Worm (Caenorhabditis elegans) whole organism, L2 larva: ENCODE results near the gene ZK1055.6.

Experiments used
- ZK546.5 ChIP-seq: sonication (generic microtip); optimal IDR thresholded peaks from 2 replicates; lab custom pipeline; 2017; ENCODE audit warnings: missing biosample characterization, missing genetic modification characterization
- alr-1 ChIP-seq: fragments of 150-350 bp; optimal IDR thresholded peaks from 2 replicates; lab custom pipeline; 2014; ENCODE audit warnings: missing biosample characterization, missing genetic modification characterization
- ama-1 ChIP-seq: fragments of 150-350 bp; optimal IDR thresholded peaks from 2 replicates; lab custom pipeline; 2018; ENCODE audit warnings: inconsistent platforms
- ceh-16 ChIP-seq: fragments of 150-350 bp; optimal IDR thresholded peaks from 2 replicates; lab custom pipeline; 2014; ENCODE audit warnings: missing biosample characterization, missing genetic modification characterization
- ceh-82 ChIP-seq: fragments of 150-350 bp; optimal IDR thresholded peaks from 2 replicates; lab custom pipeline; 2014; ENCODE audit warnings: missing biosample characterization, missing genetic modification characterization
- egl-27 ChIP-seq: sonication (generic microtip); optimal IDR thresholded peaks from 3 replicates; lab custom pipeline; 2017; ENCODE audit warnings: missing biosample characterization, missing genetic modification reagents, missing genetic modification characterization
- elt-1 ChIP-seq: fragments of 150-350 bp; optimal IDR thresholded peaks from 2 replicates; lab custom pipeline; 2014; ENCODE audit warnings: missing biosample characterization, missing genetic modification characterization
- lin-39 ChIP-seq: fragments of 150-350 bp; optimal IDR thresholded peaks from 2 replicates; lab custom pipeline; 2014; ENCODE audit warnings: missing biosample characterization, missing genetic modification reagents, missing genetic modification characterization
- mbf-1 ChIP-seq: sonication (generic microtip); optimal IDR thresholded peaks from 2 replicates; lab custom pipeline; 2017; ENCODE audit warnings: missing biosample characterization, missing genetic modification characterization
- nhr-10 ChIP-seq: sonication (generic microtip); optimal IDR thresholded peaks from 2 replicates; lab custom pipeline; 2017; ENCODE audit warnings: missing biosample characterization, missing genetic modification characterization
- nhr-11 ChIP-seq: fragments of 150-350 bp; optimal IDR thresholded peaks from 2 replicates; lab custom pipeline; 2014; ENCODE audit warnings: missing biosample characterization, missing genetic modification characterization
- nhr-77 ChIP-seq: fragments of 150-350 bp; optimal IDR thresholded peaks from 2 replicates; lab custom pipeline; 2014; ENCODE audit warnings: missing biosample characterization, missing genetic modification characterization
- skn-1 ChIP-seq: sonication (generic microtip); optimal IDR thresholded peaks from 2 replicates; lab custom pipeline; 2017; ENCODE audit warnings: missing biosample characterization, missing genetic modification characterization
- unc-62 ChIP-seq: fragments of 150-350 bp; optimal IDR thresholded peaks from 2 replicates; lab custom pipeline; 2014; ENCODE audit warnings: missing biosample characterization, missing genetic modification reagents, missing genetic modification characterization

DNA sequence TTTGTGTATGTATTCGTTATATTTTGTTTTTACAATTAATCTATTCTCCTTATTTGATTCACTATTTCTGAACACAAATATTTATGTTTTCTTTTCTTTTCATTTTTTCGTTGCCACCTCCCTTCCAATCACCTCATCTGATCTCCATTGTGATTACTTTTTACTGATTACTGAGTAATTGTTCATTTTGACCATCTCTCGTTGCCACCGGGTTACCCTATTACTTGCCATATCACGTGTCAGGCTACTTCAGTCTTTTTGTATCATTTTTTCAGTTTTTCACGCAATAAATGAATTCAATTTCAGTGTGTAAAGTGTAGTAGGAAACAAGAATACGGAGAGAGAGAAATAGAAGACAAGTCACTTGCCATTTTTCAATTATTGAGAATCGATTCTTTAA is 49.6 kb upstream of the ZK1055.6 start, which contains the start of gene T10H9.8:
- TF ChIP-seq unc-62, result no peak
- TF ChIP-seq lin-39, result no peak
- no peak for TF ChIP-seq skn-1 (tag; lab: Kevin White, UChicago)
- TF ChIP-seq nhr-77 (tag; lab: Kevin White, UChicago), result no peak
- no peak for TF ChIP-seq elt-1 (tag; lab: Kevin White, UChicago)
- no peak for TF ChIP-seq mbf-1 (tag; lab: Kevin White, UChicago)
- TF ChIP-seq nhr-11 (tag; lab: Kevin White, UChicago), result no peak
- no peak for TF ChIP-seq ceh-16 (tag; lab: Kevin White, UChicago)
- TF ChIP-seq nhr-10 (tag; lab: Kevin White, UChicago), result no peak
- TF ChIP-seq ceh-82 (tag; lab: Kevin White, UChicago), result no peak
- no peak for TF ChIP-seq alr-1 (tag; lab: Kevin White, UChicago)
- TF ChIP-seq ama-1 (lab: Kevin White, UChicago), result no peak
- no peak for TF ChIP-seq egl-27 (tag; lab: Kevin White, UChicago)
- TF ChIP-seq ZK546.5 (tag; lab: Kevin White, UChicago), result no peak
